Worm (Caenorhabditis elegans) whole organism, L3 larva: ENCODE data around the gene srbc-45.

ENCODE experiments used
- ZK546.5 ChIP-seq: sonication (generic microtip); optimal IDR thresholded peaks from 2 replicates; lab custom pipeline; 2017; ENCODE audit warnings: missing biosample characterization, missing genetic modification characterization
- aly-2 ChIP-seq: fragments of 150-350 bp; optimal IDR thresholded peaks from 2 replicates; lab custom pipeline; 2014; ENCODE audit warnings: missing biosample characterization, missing genetic modification characterization
- ama-1 ChIP-seq: fragments of 150-350 bp; optimal IDR thresholded peaks from 2 replicates; lab custom pipeline; 2018
- ceh-82 ChIP-seq: fragments of 150-350 bp; optimal IDR thresholded peaks from 2 replicates; lab custom pipeline; 2014; ENCODE audit warnings: missing biosample characterization, missing genetic modification characterization
- egl-27 ChIP-seq: sonication (generic microtip); optimal IDR thresholded peaks from 4 replicates; lab custom pipeline; 2017; ENCODE audit warnings: missing biosample characterization, missing genetic modification reagents, missing genetic modification characterization
- egl-5 ChIP-seq: fragments of 150-350 bp; optimal IDR thresholded peaks from 2 replicates; lab custom pipeline; 2017; ENCODE audit warnings: missing biosample characterization, missing genetic modification reagents, missing genetic modification characterization, inconsistent platforms
- elt-1 ChIP-seq: fragments of 150-350 bp; optimal IDR thresholded peaks from 2 replicates; lab custom pipeline; 2014; ENCODE audit warnings: missing biosample characterization, missing genetic modification characterization
- elt-2 ChIP-seq: sonication (generic microtip); optimal IDR thresholded peaks from 2 replicates; lab custom pipeline; 2016; ENCODE audit warnings: missing genetic modification reagents, mild to moderate bottlenecking, missing genetic modification characterization, missing compliant biosample characterization
- elt-3 ChIP-seq, 3 experiments: fragments of 150-350 bp in 1 of 3; sonication (generic microtip) in 2 of 3; optimal IDR thresholded peaks; 2 replicates in 2 of 3; 4 replicates in 1 of 3; lab custom pipeline; 2014 to 2017; ENCODE audit warnings: missing biosample characterization in 3 of 3, missing genetic modification characterization in 3 of 3
- eor-1 ChIP-seq, 2 experiments: fragments of 150-350 bp; optimal IDR thresholded peaks; 2 replicates each; lab custom pipeline; 2014 to 2018; ENCODE audit warnings: missing biosample characterization in 2 of 2, missing genetic modification characterization in 2 of 2
- fkh-10 ChIP-seq: sonication (generic microtip); optimal IDR thresholded peaks from 2 replicates; lab custom pipeline; 2017; ENCODE audit warnings: missing biosample characterization, missing genetic modification reagents, missing genetic modification characterization
- fos-1 ChIP-seq: fragments of 150-350 bp; optimal IDR thresholded peaks from 2 replicates; lab custom pipeline; 2014; ENCODE audit warnings: missing biosample characterization, missing genetic modification characterization
- hmg-11 ChIP-seq: sonication (generic microtip); optimal IDR thresholded peaks from 2 replicates; lab custom pipeline; 2016; ENCODE audit warnings: missing genetic modification characterization, missing compliant biosample characterization
- jun-1 ChIP-seq: fragments of 150-350 bp; optimal IDR thresholded peaks from 2 replicates; lab custom pipeline; 2014; ENCODE audit warnings: missing biosample characterization, missing genetic modification reagents, missing genetic modification characterization
- lin-15B ChIP-seq: fragments of 150-350 bp; optimal IDR thresholded peaks from 2 replicates; lab custom pipeline; 2014; ENCODE audit warnings: missing biosample characterization, missing genetic modification characterization
- lin-39 ChIP-seq: fragments of 150-350 bp; optimal IDR thresholded peaks from 2 replicates; lab custom pipeline; 2018; ENCODE audit warnings: missing biosample characterization, missing genetic modification reagents, missing genetic modification characterization
- mdl-1 ChIP-seq: fragments of 150-350 bp; optimal IDR thresholded peaks from 2 replicates; lab custom pipeline; 2014; ENCODE audit warnings: missing biosample characterization, missing genetic modification characterization
- mml-1 ChIP-seq: fragments of 150-350 bp; sonication (generic microtip); optimal IDR thresholded peaks from 3 replicates; lab custom pipeline; 2014; ENCODE audit warnings: missing biosample characterization, missing genetic modification characterization
- nfya-1 ChIP-seq: sonication (generic microtip); optimal IDR thresholded peaks from 2 replicates; lab custom pipeline; 2017; ENCODE audit warnings: missing genetic modification characterization, mild to moderate bottlenecking, missing compliant biosample characterization, antibody characterized with exemption, moderate library complexity; ENCODE audit not compliant: insufficient read depth
- nhr-11 ChIP-seq: fragments of 150-350 bp; optimal IDR thresholded peaks from 2 replicates; lab custom pipeline; 2014; ENCODE audit warnings: missing biosample characterization, missing genetic modification characterization
- nhr-12 ChIP-seq: fragments of 150-350 bp; optimal IDR thresholded peaks from 2 replicates; lab custom pipeline; 2014; ENCODE audit warnings: missing biosample characterization, missing genetic modification characterization
- nhr-23 ChIP-seq: fragments of 150-350 bp; optimal IDR thresholded peaks from 2 replicates; lab custom pipeline; 2014; ENCODE audit warnings: missing biosample characterization, missing genetic modification reagents, missing genetic modification characterization
- nhr-237 ChIP-seq: fragments of 150-350 bp; optimal IDR thresholded peaks from 2 replicates; lab custom pipeline; 2014; ENCODE audit warnings: missing biosample characterization, missing genetic modification characterization
- nhr-25 ChIP-seq: sonication (generic microtip); optimal IDR thresholded peaks from 2 replicates; lab custom pipeline; 2017; ENCODE audit warnings: missing biosample characterization, missing genetic modification characterization
- nhr-67 ChIP-seq: fragments of 150-350 bp; optimal IDR thresholded peaks from 2 replicates; lab custom pipeline; 2014; ENCODE audit warnings: missing biosample characterization, missing genetic modification characterization
- nhr-76 ChIP-seq: fragments of 150-350 bp; sonication (generic microtip); optimal IDR thresholded peaks from 5 replicates; lab custom pipeline; 2014; ENCODE audit warnings: missing biosample characterization, missing genetic modification characterization
- nhr-77 ChIP-seq: fragments of 150-350 bp; optimal IDR thresholded peaks from 2 replicates; lab custom pipeline; 2014; ENCODE audit warnings: missing biosample characterization, missing genetic modification characterization
- pha-4 ChIP-seq: fragments of 150-350 bp; optimal IDR thresholded peaks from 2 replicates; lab custom pipeline; 2014; ENCODE audit warnings: missing biosample characterization, missing genetic modification reagents, missing genetic modification characterization
- pqm-1 ChIP-seq: fragments of 150-350 bp; optimal IDR thresholded peaks from 2 replicates; lab custom pipeline; 2017; ENCODE audit warnings: missing biosample characterization, missing genetic modification characterization, inconsistent platforms
- tbx-2 ChIP-seq: sonication (generic microtip); optimal IDR thresholded peaks from 2 replicates; lab custom pipeline; 2016; ENCODE audit warnings: mild to moderate bottlenecking, missing genetic modification characterization, missing compliant biosample characterization
- unc-39 ChIP-seq: sonication (generic microtip); optimal IDR thresholded peaks from 4 replicates; lab custom pipeline; 2017; ENCODE audit warnings: missing biosample characterization, missing genetic modification characterization
- zag-1 ChIP-seq: fragments of 150-350 bp; optimal IDR thresholded peaks from 2 replicates; lab custom pipeline; 2014; ENCODE audit warnings: missing biosample characterization, missing genetic modification characterization

Gene srbc-45

DNA sequence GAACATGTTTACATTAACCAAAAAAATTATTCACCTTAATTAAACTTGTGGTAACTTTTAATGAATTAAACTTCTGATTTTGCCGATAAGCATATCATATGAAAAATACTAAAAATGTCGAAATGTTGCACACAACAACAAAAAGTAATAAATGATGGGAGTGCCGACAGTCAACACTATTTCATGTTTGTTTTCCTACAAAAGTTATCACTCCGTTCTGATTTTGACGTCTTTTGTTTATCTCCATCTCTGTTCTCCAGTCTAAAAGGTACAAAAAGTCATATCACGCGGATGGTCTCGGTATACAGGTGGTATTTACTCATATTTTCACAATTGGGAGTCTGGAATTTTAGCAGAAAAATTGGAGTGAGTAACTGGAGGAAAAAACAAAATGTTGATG lies 12.0 kb downstream of the srbc-45 start:
- peak; percentile 33 for TF ChIP-seq pqm-1
- TF ChIP-seq nhr-237 (tag; lab: Kevin White, UChicago): no peak
- no peak for TF ChIP-seq nhr-25
- TF ChIP-seq mdl-1 (tag; lab: Kevin White, UChicago): no peak
- TF ChIP-seq elt-2: no peak
- TF ChIP-seq pha-4 (tag; lab: Kevin White, UChicago): peak; percentile 89

- no peak for TF ChIP-seq unc-39 (tag; lab: Kevin White, UChicago)
- no peak for TF ChIP-seq nhr-67 (tag; lab: Kevin White, UChicago)
- no peak for TF ChIP-seq pqm-1
- no peak for TF ChIP-seq lin-39 (tag; lab: Kevin White, UChicago)
- no peak for TF ChIP-seq ama-1
- no peak for TF ChIP-seq aly-2 (tag; lab: Kevin White, UChicago)
- TF ChIP-seq nfya-1 (tag; lab: Kevin White, UChicago): no peak
- no peak for TF ChIP-seq nhr-11 (tag; lab: Kevin White, UChicago)
- peak; percentile 53 for TF ChIP-seq nhr-23 (tag; lab: Kevin White, UChicago)
These were observed 13.3 kb downstream of the srbc-45 start for ce11 chrV:12816672-12817071.

- TF ChIP-seq jun-1 (tag; lab: Kevin White, UChicago): no peak
- no peak for TF ChIP-seq ZK546.5 (tag; lab: Kevin White, UChicago)
- no peak for TF ChIP-seq nhr-11 (tag; lab: Kevin White, UChicago)
- no peak for TF ChIP-seq eor-1 (tag; optimal IDR thresholded peaks at IDR 0.05; lab: Kevin White, UChicago)
- TF ChIP-seq pqm-1: no peak
- no peak for TF ChIP-seq egl-5 (tag; lab: Kevin White, UChicago)
- no peak for TF ChIP-seq elt-3 (tag; optimal IDR thresholded peaks at IDR 0.05; lab: Kevin White, UChicago)
- no peak for TF ChIP-seq elt-2
- no peak for TF ChIP-seq unc-39 (tag; lab: Kevin White, UChicago)
- TF ChIP-seq nhr-23 (tag; lab: Kevin White, UChicago): no peak
- TF ChIP-seq mml-1 (tag; lab: Kevin White, UChicago): no peak
- no peak for TF ChIP-seq zag-1 (tag; lab: Kevin White, UChicago)
- no peak for TF ChIP-seq ceh-82
- TF ChIP-seq ama-1: no peak
- TF ChIP-seq nhr-76 (tag; lab: Kevin White, UChicago): no peak
- TF ChIP-seq elt-1 (tag; lab: Kevin White, UChicago): no peak
These were observed 15.1 kb downstream of the srbc-45 start for ce11 chrV:12818486-12818885.

DNA sequence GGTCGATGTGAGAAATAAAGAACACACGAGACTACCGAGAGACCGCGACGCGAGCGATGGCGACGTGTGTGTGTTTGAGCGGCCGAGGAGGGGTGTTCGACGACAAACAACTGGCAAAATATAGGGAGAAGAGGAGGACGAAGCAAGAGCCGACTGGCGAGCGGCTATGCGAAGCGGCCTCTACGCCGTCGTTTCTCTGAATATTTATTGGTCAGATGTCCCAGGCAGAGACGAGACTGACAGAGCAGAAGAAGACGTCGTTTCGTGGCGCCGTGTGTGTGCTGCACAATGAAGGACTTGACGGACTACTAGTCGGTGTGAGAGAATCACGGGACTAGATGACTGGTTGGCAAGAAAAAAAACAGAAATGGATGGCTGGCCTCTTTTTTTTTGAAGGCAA lies 15.8 kb downstream of the srbc-45 start:
- no peak for TF ChIP-seq elt-3 (tag; optimal IDR thresholded peaks at IDR 0.05; lab: Kevin White, UChicago)
- TF ChIP-seq fos-1: no peak
- TF ChIP-seq fkh-10 (GFP tag; lab: Kevin White, UChicago): peak; percentile 25
- peak; percentile 73 for TF ChIP-seq nfya-1 (tag; lab: Kevin White, UChicago)
- no peak for TF ChIP-seq eor-1 (tag; optimal IDR thresholded peaks at IDR 0.05; lab: Kevin White, UChicago)
- no peak for TF ChIP-seq hmg-11 (tag; lab: Kevin White, UChicago)
- TF ChIP-seq zag-1 (tag; lab: Kevin White, UChicago): no peak
- peak; percentile 84 for TF ChIP-seq lin-39 (tag; lab: Kevin White, UChicago)
- TF ChIP-seq nhr-77 (tag; lab: Kevin White, UChicago): no peak
- peak; percentile 24 for TF ChIP-seq ama-1
- no peak for TF ChIP-seq tbx-2
- no peak for TF ChIP-seq ceh-82
- peak; percentile 21 for TF ChIP-seq lin-15B (tag; lab: Kevin White, UChicago)
- peak; percentile 36 for TF ChIP-seq mdl-1 (tag; lab: Kevin White, UChicago)

- TF ChIP-seq elt-2: peak; percentile 31
- TF ChIP-seq lin-15B (tag; lab: Kevin White, UChicago): no peak
- peak; percentile 65 for TF ChIP-seq jun-1 (tag; lab: Kevin White, UChicago)
- TF ChIP-seq tbx-2: no peak
- TF ChIP-seq pqm-1: peak; percentile 68
- no peak for TF ChIP-seq nhr-237 (tag; lab: Kevin White, UChicago)
- TF ChIP-seq, all 47 proteins: peak for 3
These were observed 16.5 kb downstream of the srbc-45 start, which contains the start of the genes ZC443.4 and ugt-18 for ce11 chrV:12819792-12820453. TSS of gene ZC443.4 (minus strand) at chrV:12819886. TSS of gene ugt-18 (plus strand) at chrV:12820260.

DNA sequence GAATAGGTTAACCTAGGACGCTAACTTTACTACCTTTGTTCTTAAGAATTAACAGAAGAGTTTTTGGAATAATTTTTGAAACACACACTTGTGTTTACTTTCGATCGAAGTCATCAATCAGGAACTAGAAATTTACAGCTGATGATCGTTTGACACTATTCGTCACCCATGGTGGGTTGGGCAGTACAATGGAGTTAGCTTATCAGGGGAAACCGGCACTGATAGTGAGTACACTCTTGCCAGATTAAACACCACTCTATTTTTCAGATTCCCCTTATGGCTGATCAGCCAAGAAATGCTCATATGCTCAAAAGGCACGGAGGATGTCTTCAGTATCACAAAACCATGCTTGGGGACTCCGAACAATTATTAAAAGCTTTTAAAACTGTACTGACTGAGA lies 18.7 kb downstream of the srbc-45 start:
- peak; percentile 26 for TF ChIP-seq jun-1 (tag; lab: Kevin White, UChicago)
- TF ChIP-seq ama-1: no peak
- TF ChIP-seq nhr-12 (tag; lab: Kevin White, UChicago): no peak
- no peak for TF ChIP-seq nhr-237 (tag; lab: Kevin White, UChicago)
- no peak for TF ChIP-seq egl-27 (tag; lab: Kevin White, UChicago)
- TF ChIP-seq elt-2: peak; percentile 77
- TF ChIP-seq pqm-1: peak; percentile 89
- TF ChIP-seq elt-1 (tag; lab: Kevin White, UChicago): no peak
